ENCODE assay signal across 5 fruit fly cellular contexts in genomic region chrX:3745264-3745564, dm6.
TF ChIP-seq lines count a peak whose summit lies in the region.

No protein-coding gene starts in this region.

- no peak for TF ChIP-seq CTCF in whole organism, embryonic (GFP tag; optimal IDR thresholded peaks at IDR 0.05; lab: Kevin White, UChicago)

TF ChIP-seq in whole organism, adult, 20 proteins besides CTCF, POLR2A, EP300 and RAD21:
- TF ChIP-seq cnc (optimal IDR thresholded peaks at IDR 0.05; lab: Kevin White, UChicago) = no peak
- peak; percentile 24 for TF ChIP-seq CG7101 (tag; optimal IDR thresholded peaks at IDR 0.05; lab: Kevin White, UChicago)
- no peak for TF ChIP-seq tj (GFP tag; optimal IDR thresholded peaks at IDR 0.05; lab: Kevin White, UChicago)
- TF ChIP-seq Mnt (GFP tag; optimal IDR thresholded peaks at IDR 0.05; lab: Kevin White, UChicago) = no peak
- TF ChIP-seq Clk (GFP tag; optimal IDR thresholded peaks at IDR 0.05; lab: Kevin White, UChicago) = no peak
TF ChIP-seq in whole organism, adult: peak in this region for 1.

TF ChIP-seq in whole organism, embryonic, 481 proteins besides CTCF, POLR2A, EP300 and RAD21 (continues in another document):
- TF ChIP-seq CG18262 (tag; optimal IDR thresholded peaks at IDR 0.05; lab: Kevin White, UChicago) = peak; percentile 46
- TF ChIP-seq CG18599 (GFP tag; optimal IDR thresholded peaks at IDR 0.05; lab: Kevin White, UChicago) = peak; percentile 37
- peak; percentile 51 for TF ChIP-seq Oli (tag; optimal IDR thresholded peaks at IDR 0.05; lab: Kevin White, UChicago)
- peak; percentile 8 for TF ChIP-seq Myb (GFP tag; optimal IDR thresholded peaks at IDR 0.05; lab: Kevin White, UChicago)
- no peak for TF ChIP-seq CG14050 (GFP tag; IDR thresholded peaks at IDR 0.05; lab: Robert Waterston, UW)
- TF ChIP-seq Hey (tag; optimal IDR thresholded peaks at IDR 0.05; lab: Kevin White, UChicago) = peak; percentile 67
- TF ChIP-seq CG32767 (GFP tag; IDR thresholded peaks at IDR 0.05; lab: Robert Waterston, UW) = 0 out of 2 replicates have a peak, but pooled peaks have one; percentile 29
- peak; percentile 50 for TF ChIP-seq Hmr (GFP tag; optimal IDR thresholded peaks at IDR 0.05; lab: Kevin White, UChicago)
- peak; percentile 3 for TF ChIP-seq Fer3 (tag; optimal IDR thresholded peaks at IDR 0.05; lab: Kevin White, UChicago)
- TF ChIP-seq slbo (GFP tag; IDR thresholded peaks at IDR 0.05; lab: Robert Waterston, UW) = peak; percentile 50
- peak; percentile 21 for TF ChIP-seq CG4820 (GFP tag; optimal IDR thresholded peaks at IDR 0.05; lab: Kevin White, UChicago)
- TF ChIP-seq PHDP (tag; optimal IDR thresholded peaks at IDR 0.05; lab: Kevin White, UChicago) = peak; percentile 51
- TF ChIP-seq CG31388 (GFP tag; optimal IDR thresholded peaks at IDR 0.05; lab: Kevin White, UChicago) = no peak
- TF ChIP-seq CG31224 (GFP tag; IDR thresholded peaks at IDR 0.05; lab: Robert Waterston, UW) = no peak
- TF ChIP-seq Ptx1 (GFP tag; IDR thresholded peaks at IDR 0.05; lab: Robert Waterston, UW) = peak; percentile 49; the same call in 1 of the 2 replicates
- TF ChIP-seq HmgD (GFP tag; optimal IDR thresholded peaks at IDR 0.05; lab: Kevin White, UChicago) = no peak
- TF ChIP-seq D19A (tag; optimal IDR thresholded peaks at IDR 0.05; lab: Kevin White, UChicago) = peak; percentile 76
- TF ChIP-seq nmo (GFP tag; optimal IDR thresholded peaks at IDR 0.05; lab: Kevin White, UChicago) = peak; percentile 54
- peak; percentile 38 for TF ChIP-seq CoRest (tag; optimal IDR thresholded peaks at IDR 0.05; lab: Kevin White, UChicago)
- TF ChIP-seq Pdp1 (GFP tag; optimal IDR thresholded peaks at IDR 0.05; lab: Kevin White, UChicago) = peak in 1 of 2 experiments; percentile 14
- TF ChIP-seq phol (tag; optimal IDR thresholded peaks at IDR 0.05; lab: Kevin White, UChicago) = peak; percentile 41

TF ChIP-seq in whole organism, prepupa, 60 proteins besides CTCF, POLR2A, EP300 and RAD21 (continues in another document):
- TF ChIP-seq Met (GFP tag; optimal IDR thresholded peaks at IDR 0.05; lab: Kevin White, UChicago) (peak; percentile 0), cyc (GFP tag; optimal IDR thresholded peaks at IDR 0.05; lab: Kevin White, UChicago) (no peak), CG7368 (GFP tag; optimal IDR thresholded peaks at IDR 0.05; lab: Kevin White, UChicago) (no peak), Blimp-1 (GFP tag; optimal IDR thresholded peaks at IDR 0.05; lab: Kevin White, UChicago) (no peak), Hr4 (GFP tag; optimal IDR thresholded peaks at IDR 0.05; lab: Kevin White, UChicago) (peak; percentile 55), Sox15 (GFP tag; optimal IDR thresholded peaks at IDR 0.05; lab: Kevin White, UChicago) (no peak), pdm3 (GFP tag; optimal IDR thresholded peaks at IDR 0.05; lab: Kevin White, UChicago) (no peak), Lpt (GFP tag; optimal IDR thresholded peaks at IDR 0.05; lab: Kevin White, UChicago) (no peak), Gug (GFP tag; IDR thresholded peaks at IDR 0.05; lab: Robert Waterston, UW) (no peak), CG16779 (tag; optimal IDR thresholded peaks at IDR 0.05; lab: Kevin White, UChicago) (no peak), achi (GFP tag; optimal IDR thresholded peaks at IDR 0.05; lab: Kevin White, UChicago) (no peak), CG6854 (GFP tag; optimal IDR thresholded peaks at IDR 0.05; lab: Kevin White, UChicago) (no peak), Sox102F (GFP tag; optimal IDR thresholded peaks at IDR 0.05; lab: Kevin White, UChicago) (no peak), spab (GFP tag; optimal IDR thresholded peaks at IDR 0.05; lab: Kevin White, UChicago) (no peak), Sox14 (GFP tag; optimal IDR thresholded peaks at IDR 0.05; lab: Kevin White, UChicago) (no peak), CG8319 (GFP tag; optimal IDR thresholded peaks at IDR 0.05; lab: Kevin White, UChicago) (no peak), fd85E (GFP tag; optimal IDR thresholded peaks at IDR 0.05; lab: Kevin White, UChicago) (no peak), CG6808 (GFP tag; optimal IDR thresholded peaks at IDR 0.05; lab: Kevin White, UChicago) (no peak), CG10631 (GFP tag; optimal IDR thresholded peaks at IDR 0.05; lab: Kevin White, UChicago) (peak; percentile 9), CG1621 (tag; optimal IDR thresholded peaks at IDR 0.05; lab: Kevin White, UChicago) (no peak), CG10669 (GFP tag; optimal IDR thresholded peaks at IDR 0.05; lab: Kevin White, UChicago) (no peak), OdsH (GFP tag; optimal IDR thresholded peaks at IDR 0.05; lab: Kevin White, UChicago) (peak; percentile 12), CG11294 (GFP tag; IDR thresholded peaks at IDR 0.05; lab: Robert Waterston, UW) (no peak), lz (GFP tag; optimal IDR thresholded peaks at IDR 0.05; lab: Kevin White, UChicago) (peak; percentile 15)

TF ChIP-seq in whole organism, pupa, 21 proteins besides CTCF, POLR2A, EP300 and RAD21:
- TF ChIP-seq CG32121 (GFP tag; IDR thresholded peaks at IDR 0.05; lab: Robert Waterston, UW) = peak; percentile 23; the same call in 1 of the 2 replicates
- peak; percentile 14 for TF ChIP-seq CG8301 (tag; optimal IDR thresholded peaks at IDR 0.05; lab: Kevin White, UChicago)
- TF ChIP-seq CG9948 (tag; optimal IDR thresholded peaks at IDR 0.05; lab: Kevin White, UChicago) = no peak

TF ChIP-seq in whole organism, wandering third instar larva, 38 proteins besides CTCF, POLR2A, EP300 and RAD21:
- TF ChIP-seq h (GFP tag; optimal IDR thresholded peaks at IDR 0.05; lab: Kevin White, UChicago) = peak; percentile 28
- TF ChIP-seq rgr (GFP tag; optimal IDR thresholded peaks at IDR 0.05; lab: Kevin White, UChicago) = peak; percentile 24
- TF ChIP-seq usp (GFP tag; optimal IDR thresholded peaks at IDR 0.05; lab: Kevin White, UChicago) = no peak
- no peak for TF ChIP-seq CrebA (GFP tag; optimal IDR thresholded peaks at IDR 0.05; lab: Kevin White, UChicago; ENCODE audit: borderline replicate concordance)
- TF ChIP-seq Rel (GFP tag; optimal IDR thresholded peaks at IDR 0.05; lab: Kevin White, UChicago) = no peak
- TF ChIP-seq Rel (tag; optimal IDR thresholded peaks at IDR 0.05; lab: Kevin White, UChicago) = no peak
- TF ChIP-seq HLH106 (tag; optimal IDR thresholded peaks at IDR 0.05; lab: Kevin White, UChicago) = peak; percentile 24
- TF ChIP-seq N (GFP tag; optimal IDR thresholded peaks at IDR 0.05; lab: Kevin White, UChicago) = no peak
- no peak for TF ChIP-seq br (GFP tag; optimal IDR thresholded peaks at IDR 0.05; lab: Kevin White, UChicago)
- TF ChIP-seq fru (GFP tag; optimal IDR thresholded peaks at IDR 0.05; lab: Kevin White, UChicago) = peak; percentile 5
- no peak for TF ChIP-seq GATAd (GFP tag; optimal IDR thresholded peaks at IDR 0.05; lab: Kevin White, UChicago)
- no peak for TF ChIP-seq Myc (optimal IDR thresholded peaks at IDR 0.05; lab: Kevin White, UChicago)
- peak in 1 of 2 experiments; percentile 24 for TF ChIP-seq foxo (GFP tag; optimal IDR thresholded peaks at IDR 0.05; lab: Kevin White, UChicago)
